Worm (Caenorhabditis elegans): Measurements from ENCODE around the gene T28A8.4.

DNA sequence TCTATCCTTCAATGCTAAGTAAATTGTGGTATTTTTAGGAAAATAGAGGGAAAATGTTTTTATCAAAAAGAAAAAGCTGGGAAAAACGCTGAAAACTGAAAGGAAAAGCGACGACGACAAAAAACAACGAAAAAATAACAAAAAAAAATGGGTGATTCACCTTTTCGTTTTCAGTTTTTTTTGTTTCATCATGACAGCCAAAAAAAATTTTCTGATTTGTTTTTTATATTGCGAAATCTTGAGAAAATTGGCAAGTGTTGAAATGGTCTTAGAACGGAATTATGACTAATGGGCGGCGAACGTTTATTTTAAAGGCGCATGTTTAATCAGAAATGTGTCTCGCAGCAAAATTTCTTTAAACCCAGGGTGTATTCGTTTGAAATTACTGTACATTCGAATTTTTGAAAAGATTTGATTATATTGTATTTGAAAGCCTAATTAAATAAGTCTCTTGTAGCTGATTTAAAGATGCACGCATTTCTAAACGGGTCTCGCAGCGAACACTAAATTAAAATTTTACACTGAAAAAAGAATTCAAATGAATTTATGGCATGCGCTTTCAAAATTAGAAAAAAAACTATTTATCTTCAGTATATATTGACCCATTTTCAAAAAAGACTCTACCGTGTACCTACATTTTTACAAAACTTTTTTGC lies 32.4 kb downstream of the T28A8.4 start:
- TF ChIP-seq tbx-2 (tag; optimal IDR thresholded peaks at IDR 0.05) (no peak), nhr-28 (tag; optimal IDR thresholded peaks at IDR 0.05) (no peak), daf-12 (tag; optimal IDR thresholded peaks at IDR 0.05) (no peak), aly-2 (tag; optimal IDR thresholded peaks at IDR 0.05) (no peak), pqm-1 (tag; optimal IDR thresholded peaks at IDR 0.05) (no peak), hmg-11 (tag; optimal IDR thresholded peaks at IDR 0.05) (no peak), skn-1 (tag; optimal IDR thresholded peaks at IDR 0.05) (no peak), ceh-82 (tag; optimal IDR thresholded peaks at IDR 0.05) (no peak), pha-4 (tag; optimal IDR thresholded peaks at IDR 0.05) (no peak), ZK546.5 (tag; optimal IDR thresholded peaks at IDR 0.05) (no peak), ztf-4 (tag; optimal IDR thresholded peaks at IDR 0.05) (no peak)

Data from whole organism, L3 larva.